Worm (Caenorhabditis elegans) whole organism, L4 larva: ENCODE data around the gene dpy-23.

Experiments
- F10B5.3 ChIP-seq: sonication (generic microtip); optimal IDR thresholded peaks from 2 replicates; lab custom pipeline; 2016; ENCODE audit warnings: mild to moderate bottlenecking, missing genetic modification characterization, missing compliant biosample characterization
- F37D6.2 ChIP-seq: sonication (generic microtip); optimal IDR thresholded peaks from 2 replicates; lab custom pipeline; 2016; ENCODE audit warnings: mild to moderate bottlenecking, missing genetic modification characterization, missing compliant biosample characterization
- T20F7.1 ChIP-seq: fragments of 200-800 bp; sonication (Bioruptor generic); optimal IDR thresholded peaks from 2 replicates; lab custom pipeline; 2018; ENCODE audit warnings: mild to moderate bottlenecking, missing genetic modification characterization, missing compliant biosample characterization
- T26A8.4 ChIP-seq: fragments of 200-800 bp; sonication (Bioruptor generic); IDR thresholded peaks from 2 replicates; pipeline ENCODE4 v1.3.6; 2022; ENCODE audit warnings: missing genetic modification characterization, missing compliant biosample characterization
- aha-1 ChIP-seq: fragments of 150-350 bp; peaks from one replicate; lab custom pipeline; 2014; ENCODE audit warnings: missing biosample characterization, missing genetic modification characterization
- ceh-20 ChIP-seq: fragments of 200-800 bp; sonication (Bioruptor generic); IDR thresholded peaks from 2 replicates; pipeline ENCODE4 v1.3.6; 2022; ENCODE audit warnings: missing genetic modification reagents, missing genetic modification characterization, missing compliant biosample characterization
- ceh-28 ChIP-seq: fragments of 150-350 bp; optimal IDR thresholded peaks from 2 replicates; lab custom pipeline; 2014; ENCODE audit warnings: missing biosample characterization, missing genetic modification reagents, missing genetic modification characterization
- cey-2 ChIP-seq: sonication (generic microtip); optimal IDR thresholded peaks from 3 replicates; lab custom pipeline; 2017; ENCODE audit warnings: missing genetic modification characterization, mild to moderate bottlenecking, missing compliant biosample characterization, antibody characterized with exemption, borderline replicate concordance; ENCODE audit not compliant: insufficient read depth
- ctbp-1 ChIP-seq: fragments of 200-800 bp; sonication (Bioruptor generic); IDR thresholded peaks from 2 replicates; pipeline ENCODE4 v1.3.6; 2022; ENCODE audit warnings: missing genetic modification reagents, missing genetic modification characterization, missing compliant biosample characterization
- dpl-1 ChIP-seq: fragments of 150-350 bp; optimal IDR thresholded peaks from 2 replicates; lab custom pipeline; 2014; ENCODE audit warnings: missing biosample characterization, missing genetic modification reagents, missing genetic modification characterization
- duxl-1 ChIP-seq: sonication (generic microtip); optimal IDR thresholded peaks from 2 replicates; lab custom pipeline; 2016; ENCODE audit warnings: mild to moderate bottlenecking, missing genetic modification characterization, moderate library complexity, missing compliant biosample characterization; ENCODE audit not compliant: poor library complexity
- gei-8 ChIP-seq: fragments of 200-800 bp; sonication (Bioruptor generic); optimal IDR thresholded peaks from 2 replicates; lab custom pipeline; 2018; ENCODE audit warnings: mild to moderate bottlenecking, missing genetic modification characterization, missing compliant biosample characterization
- hlh-11 ChIP-seq: fragments of 200-800 bp; sonication (Bioruptor generic); optimal IDR thresholded peaks from 2 replicates; lab custom pipeline; 2018; ENCODE audit warnings: mild to moderate bottlenecking, missing genetic modification characterization, missing compliant biosample characterization
- hlh-30 ChIP-seq: sonication (generic microtip); optimal IDR thresholded peaks from 2 replicates; lab custom pipeline; 2017; ENCODE audit warnings: antibody characterized with exemption, mild to moderate bottlenecking, missing genetic modification characterization, missing compliant biosample characterization; ENCODE audit not compliant: insufficient read depth
- lin-1 ChIP-seq: fragments of 200-800 bp; sonication (Bioruptor generic); IDR thresholded peaks from 2 replicates; pipeline ENCODE4 v1.3.6; 2022; ENCODE audit warnings: missing genetic modification reagents, missing genetic modification characterization, missing compliant biosample characterization
- lin-39 ChIP-seq: fragments of 150-350 bp; optimal IDR thresholded peaks from 2 replicates; lab custom pipeline; 2014; ENCODE audit warnings: missing biosample characterization, missing genetic modification reagents, missing genetic modification characterization
- mep-1 ChIP-seq: fragments of 150-350 bp; sonication (generic microtip); optimal IDR thresholded peaks from 3 replicates; lab custom pipeline; 2014; ENCODE audit warnings: missing biosample characterization, missing genetic modification characterization
- mes-2 ChIP-seq: sonication (generic microtip); optimal IDR thresholded peaks from 2 replicates; lab custom pipeline; 2016; ENCODE audit warnings: missing genotype, mild to moderate bottlenecking, missing genetic modification characterization, missing compliant biosample characterization; ENCODE audit not compliant: poor library complexity, severe bottlenecking
- mxl-2 ChIP-seq: fragments of 200-800 bp; sonication (Bioruptor generic); conservative IDR thresholded peaks from 2 replicates; pipeline ENCODE4 v1.3.6; 2022; ENCODE audit warnings: missing genetic modification reagents, missing genetic modification characterization, missing compliant biosample characterization
- nhr-10 ChIP-seq: fragments of 150-350 bp; optimal IDR thresholded peaks from 2 replicates; lab custom pipeline; 2014; ENCODE audit warnings: missing biosample characterization, missing genetic modification characterization
- nhr-102 ChIP-seq: sonication (generic microtip); optimal IDR thresholded peaks from 2 replicates; lab custom pipeline; 2016; ENCODE audit warnings: mild to moderate bottlenecking, missing genetic modification characterization, moderate library complexity, missing compliant biosample characterization
- nhr-77 ChIP-seq: fragments of 150-350 bp; optimal IDR thresholded peaks from 2 replicates; lab custom pipeline; 2014; ENCODE audit warnings: missing biosample characterization, missing genetic modification characterization
- php-3 ChIP-seq: fragments of 200-800 bp; sonication (Bioruptor generic); IDR thresholded peaks from 2 replicates; pipeline ENCODE4 v1.3.6; 2022; ENCODE audit warnings: missing genetic modification reagents, missing genetic modification characterization, missing compliant biosample characterization
- saeg-2 ChIP-seq: fragments of 200-800 bp; sonication (Bioruptor generic); IDR thresholded peaks from 2 replicates; pipeline ENCODE4 v1.3.6; 2022; ENCODE audit warnings: missing genetic modification reagents, missing genetic modification characterization, missing compliant biosample characterization
- spr-1 ChIP-seq: sonication (generic microtip); optimal IDR thresholded peaks from 2 replicates; lab custom pipeline; 2016; ENCODE audit warnings: mild to moderate bottlenecking, missing genetic modification characterization, missing compliant biosample characterization
- tra-1 ChIP-seq: fragments of 200-800 bp; sonication (Bioruptor generic); IDR thresholded peaks from 2 replicates; pipeline ENCODE4 v1.3.6; 2022; ENCODE audit warnings: missing genetic modification reagents, missing genetic modification characterization, missing compliant biosample characterization
- unc-62 ChIP-seq, 3 experiments: fragments of 150-350 bp in 1 of 3; sonication (generic microtip); optimal IDR thresholded peaks in 2 of 3; peaks in 1 of 3; 1 replicate in 1 of 3; 2 replicates in 2 of 3; lab custom pipeline; 2014 to 2017; ENCODE audit warnings: missing biosample characterization in 3 of 3, missing genetic modification characterization in 3 of 3, missing genetic modification reagents in 3 of 3, missing genotype in 1 of 3
- zfp-2 ChIP-seq: sonication (generic microtip); optimal IDR thresholded peaks from 2 replicates; lab custom pipeline; 2016; ENCODE audit warnings: mild to moderate bottlenecking, missing genetic modification characterization, missing compliant biosample characterization
- ztf-11 ChIP-seq: fragments of 150-350 bp; optimal IDR thresholded peaks from 2 replicates; lab custom pipeline; 2014; ENCODE audit warnings: missing biosample characterization, missing genetic modification characterization
- ztf-7 ChIP-seq: fragments of 150-350 bp; optimal IDR thresholded peaks from 2 replicates; lab custom pipeline; 2014; ENCODE audit warnings: missing biosample characterization, missing genetic modification characterization

Gene dpy-23

DNA sequence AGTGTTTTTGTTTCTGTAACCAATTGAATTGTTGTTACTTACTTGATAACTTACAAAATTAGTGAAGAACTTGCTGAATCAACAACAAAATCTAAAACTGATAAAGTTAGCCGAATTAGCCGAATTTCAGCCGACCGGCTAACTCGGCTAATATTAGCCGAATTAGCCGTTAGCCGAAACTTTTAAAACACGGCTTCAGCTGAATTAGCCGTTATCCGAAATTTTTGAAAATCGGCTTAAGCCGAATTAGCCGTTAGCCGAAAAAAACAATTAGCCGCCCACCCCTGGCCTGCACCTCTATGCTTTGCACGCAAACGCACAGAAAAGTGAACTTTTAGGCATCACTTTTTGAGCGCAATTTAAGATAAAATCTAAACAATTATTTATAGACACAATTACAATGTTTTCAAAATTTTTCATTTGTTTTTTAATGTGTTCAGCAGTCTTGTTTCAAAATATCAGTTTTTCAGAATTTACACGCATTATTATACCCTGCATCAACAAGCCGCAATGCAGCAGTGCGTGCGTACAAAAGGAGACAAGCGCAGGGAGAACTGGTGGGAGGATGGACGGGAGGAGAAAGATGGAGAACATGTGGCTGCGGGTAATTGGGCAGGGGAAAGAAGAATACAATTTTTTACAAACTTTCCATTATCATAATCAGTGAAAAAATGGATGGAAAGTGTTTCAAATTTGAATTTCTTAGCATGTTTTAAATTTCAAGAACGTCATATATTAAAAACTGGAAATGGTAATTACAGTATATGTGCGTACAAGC is 6.1 kb downstream of the dpy-23 start (continued):
- TF ChIP-seq tra-1 = no peak
- TF ChIP-seq dpl-1 = peak; percentile 44
- TF ChIP-seq T20F7.1 (GFP tag; lab: Kevin White, UChicago) = peak; percentile 74
- peak; percentile 92 for TF ChIP-seq mes-2 (tag; lab: Kevin White, UChicago)
- no peak for TF ChIP-seq mxl-2 (GFP tag; lab: Robert Waterston, UW)
- no peak for TF ChIP-seq ztf-11 (tag; lab: Kevin White, UChicago)
- TF ChIP-seq mep-1 = peak; percentile 91
- peak; percentile 83 for TF ChIP-seq hlh-11 (tag; lab: Kevin White, UChicago)
- TF ChIP-seq, all 104 proteins: peak for 44

DNA sequence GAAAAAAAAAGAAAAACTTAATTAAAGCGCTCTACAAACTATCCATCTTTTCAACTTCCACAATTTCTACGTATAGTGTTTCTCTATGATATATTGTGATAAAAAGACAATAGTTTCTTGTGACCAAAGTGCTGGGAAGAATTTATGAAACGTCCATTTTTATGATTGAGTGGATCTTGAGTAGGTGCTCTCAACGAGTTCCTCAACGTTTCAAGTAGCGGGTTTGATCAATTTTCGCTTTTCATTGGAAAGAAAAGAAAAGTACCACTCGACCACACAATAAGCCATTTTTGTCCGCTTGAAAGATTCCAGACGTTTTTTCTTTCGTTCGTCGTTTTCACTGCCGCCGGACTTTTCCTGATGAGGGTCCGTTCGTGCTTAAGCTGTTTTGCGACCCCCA is 8.3 kb downstream of the dpy-23 start:
- TF ChIP-seq spr-1 (tag; lab: Kevin White, UChicago) = no peak
- TF ChIP-seq T26A8.4 = no peak
- no peak for TF ChIP-seq F37D6.2 (tag; lab: Kevin White, UChicago)
- no peak for TF ChIP-seq ztf-7 (tag; lab: Kevin White, UChicago)
- TF ChIP-seq F10B5.3 (tag; lab: Kevin White, UChicago) = no peak
- TF ChIP-seq cey-2 (tag; lab: Kevin White, UChicago) = no peak
- TF ChIP-seq nhr-102 (tag; lab: Kevin White, UChicago) = no peak
- no peak for TF ChIP-seq unc-62 (GFP tag; optimal IDR thresholded peaks at IDR 0.05 in 1 of 2; lab: Kevin White, UChicago)
- no peak for TF ChIP-seq unc-62 (tag; optimal IDR thresholded peaks at IDR 0.05; lab: Kevin White, UChicago)
- no peak for TF ChIP-seq nhr-10
- TF ChIP-seq saeg-2 (GFP tag; lab: Robert Waterston, UW) = no peak
- TF ChIP-seq mep-1 = no peak
- TF ChIP-seq T20F7.1 (GFP tag; lab: Kevin White, UChicago) = no peak
- no peak for TF ChIP-seq nhr-77 (tag; lab: Kevin White, UChicago)
- TF ChIP-seq gei-8 (GFP tag; lab: Kevin White, UChicago) = no peak
- TF ChIP-seq duxl-1 (tag; lab: Kevin White, UChicago) = no peak
- no peak for TF ChIP-seq zfp-2

DNA sequence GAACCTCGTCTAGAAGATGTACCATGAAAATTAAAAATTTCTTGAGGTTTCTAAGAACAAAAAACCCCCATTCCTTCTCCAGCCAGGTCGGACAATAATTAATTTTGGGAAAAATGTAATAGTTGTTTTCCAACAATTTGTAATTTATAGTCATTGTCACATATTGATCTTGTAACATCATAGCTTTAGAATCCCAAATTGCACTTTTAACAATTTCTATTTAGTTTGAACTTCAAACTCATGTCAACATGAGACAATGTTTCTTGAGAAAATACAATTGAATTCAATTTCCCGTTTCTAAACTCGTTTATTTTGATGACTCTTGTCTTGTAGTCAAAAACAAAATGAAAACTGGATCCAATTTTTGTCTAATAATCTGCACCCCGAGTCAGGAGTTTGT is 11.1 kb downstream of the dpy-23 start:
- TF ChIP-seq php-3 (GFP tag; lab: Robert Waterston, UW) (no peak), aha-1 (peak; percentile 96)

DNA sequence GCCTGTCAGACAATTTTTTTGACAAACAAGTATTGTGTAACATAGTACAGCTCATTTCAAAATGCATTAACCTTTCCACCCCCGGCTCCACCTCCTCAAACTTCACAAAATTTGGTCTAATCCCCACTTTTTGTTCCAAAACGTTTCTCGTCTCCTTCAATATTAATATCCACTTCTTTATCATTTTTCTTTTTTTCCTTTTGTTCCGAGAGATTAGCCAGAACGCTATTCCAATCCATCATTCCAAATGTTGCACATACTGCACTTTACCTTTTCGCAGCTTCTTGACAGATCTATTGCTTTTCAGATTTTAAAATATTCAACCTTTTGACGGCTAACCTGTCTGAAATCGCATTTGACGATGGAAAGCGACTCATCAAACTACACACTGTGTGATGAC is 13.7 kb downstream of the dpy-23 start, which contains the start of gene D1079.1:
TSS of gene D1079.1 (plus strand) at position 301 of the 400 bp plus-strand sequence.
- TF ChIP-seq lin-39 (peak; percentile 20), lin-1 (GFP tag; lab: Robert Waterston, UW) (no peak)

DNA sequence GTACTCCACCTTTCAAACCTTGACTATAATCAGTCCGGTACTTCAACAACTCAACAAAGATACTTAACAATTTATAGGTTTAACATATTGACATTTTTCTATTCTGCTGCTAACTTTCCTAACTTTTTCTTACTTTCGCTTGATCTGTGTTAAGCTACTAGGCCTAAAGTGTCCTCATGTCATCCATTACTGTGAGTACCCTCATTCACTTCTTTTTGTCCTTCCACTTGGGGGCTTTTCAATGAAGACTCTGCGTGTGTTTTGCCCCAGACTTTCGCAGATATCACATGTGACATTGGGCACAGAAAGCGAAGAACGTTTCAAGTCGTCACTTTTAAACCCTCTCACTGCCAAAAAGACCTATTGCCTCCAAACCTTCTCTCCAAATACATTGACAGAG is 15.6 kb downstream of the dpy-23 start:
- TF ChIP-seq ceh-28 = no peak
- peak; percentile 32; the same call in 1 of the 2 replicates for TF ChIP-seq ceh-20
- peak; percentile 4 for TF ChIP-seq hlh-30 (tag; lab: Kevin White, UChicago)
- TF ChIP-seq, all 104 proteins: peak for 2

DNA sequence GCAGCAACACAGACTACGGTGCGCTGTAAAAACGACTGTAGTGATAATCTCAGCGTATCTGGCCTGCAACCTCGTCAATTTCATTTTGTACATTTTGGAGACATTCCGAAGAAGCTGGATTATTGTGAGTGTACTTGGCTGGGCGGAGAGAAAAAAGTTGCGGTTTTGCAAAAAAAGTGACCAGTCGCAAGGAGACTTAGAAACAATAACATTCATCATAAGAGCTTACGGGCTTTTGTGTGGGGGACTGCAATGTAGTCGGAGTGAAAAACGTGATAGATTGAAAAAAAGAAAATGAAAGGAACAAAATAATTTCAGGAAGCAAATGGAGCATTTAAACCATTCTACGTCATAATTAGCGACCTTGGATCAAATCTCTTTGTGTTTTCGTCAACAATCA is 19.3 kb downstream of the dpy-23 start:
- TF ChIP-seq aha-1 (peak; percentile 70), ctbp-1 (GFP tag; lab: Robert Waterston, UW) (no peak), ceh-20 (0 out of 2 replicates have a peak, but pooled peaks have one; percentile 17)
